Fruit fly (Drosophila melanogaster) whole organism, embryonic: Measurements from ENCODE around the gene GlnRS.
A peak's percentile ranks its signal among the peaks of the same experiment; 100 is the strongest.

Experiments
- Ada2b ChIP-seq: fragments of 200-800 bp; sonication (Bioruptor generic); IDR thresholded peaks from 2 replicates; pipeline ENCODE4 v1.3.6; 2022; ENCODE audit warnings: missing biosample characterization, missing genetic modification characterization
- BEAF-32 ChIP-seq: fragments of 200-800 bp; sonication (Bioruptor generic); optimal IDR thresholded peaks from 3 replicates; lab custom pipeline; 2017; ENCODE audit warnings: missing biosample characterization, missing genetic modification characterization, mild to moderate bottlenecking, moderate library complexity, missing genetic modification reagents
- CG10267 ChIP-seq: fragments of 200-800 bp; sonication (Bioruptor generic); optimal IDR thresholded peaks from 2 replicates; lab custom pipeline; 2018; ENCODE audit warnings: missing biosample characterization, mild to moderate bottlenecking, missing genetic modification characterization, moderate library complexity
- CG10654 ChIP-seq: fragments of 200-800 bp; sonication (Bioruptor generic); optimal IDR thresholded peaks from 2 replicates; lab custom pipeline; 2016; ENCODE audit warnings: missing biosample characterization, missing genetic modification characterization
- CG11560 ChIP-seq: fragments of 200-800 bp; sonication (Bioruptor generic); IDR thresholded peaks from 3 replicates; pipeline ENCODE4 v1.3.6; 2022; ENCODE audit warnings: missing biosample characterization, missing genetic modification characterization
- CG14441 ChIP-seq: fragments of 200-800 bp; sonication (Bioruptor generic); IDR thresholded peaks from 2 replicates; pipeline ENCODE4 v1.3.6; 2022; ENCODE audit warnings: missing biosample characterization, missing genetic modification characterization
- CG14710 ChIP-seq: fragments of 200-800 bp; sonication (Bioruptor generic); optimal IDR thresholded peaks from 3 replicates; lab custom pipeline; 2019; ENCODE audit warnings: missing biosample characterization, mild to moderate bottlenecking, missing genetic modification characterization, moderate library complexity
- CG1529 ChIP-seq: fragments of 200-800 bp; sonication (Bioruptor generic); optimal IDR thresholded peaks from 3 replicates; lab custom pipeline; 2018; ENCODE audit warnings: missing biosample characterization, missing genetic modification characterization
- CG1603 ChIP-seq: fragments of 200-800 bp; sonication (Bioruptor generic); optimal IDR thresholded peaks from 2 replicates; lab custom pipeline; 2019; ENCODE audit warnings: missing biosample characterization, mild to moderate bottlenecking, missing genetic modification characterization, moderate library complexity
- CG18599 ChIP-seq: fragments of 200-800 bp; sonication (Bioruptor generic); optimal IDR thresholded peaks from 3 replicates; lab custom pipeline; 2017; ENCODE audit warnings: missing biosample characterization, missing genetic modification characterization, mild to moderate bottlenecking, moderate library complexity, missing genetic modification reagents
- CG2116 ChIP-seq: fragments of 200-800 bp; sonication (Bioruptor generic); optimal IDR thresholded peaks from 3 replicates; lab custom pipeline; 2018; ENCODE audit warnings: missing biosample characterization, mild to moderate bottlenecking, missing genetic modification characterization
- CG4617 ChIP-seq: fragments of 200-800 bp; sonication (Bioruptor generic); optimal IDR thresholded peaks from 3 replicates; lab custom pipeline; 2016; ENCODE audit warnings: missing biosample characterization, missing genetic modification characterization, borderline replicate concordance
- CG5953 ChIP-seq: fragments of 200-800 bp; sonication (Bioruptor generic); IDR thresholded peaks from 2 replicates; pipeline ENCODE4 v1.3.6; 2022; ENCODE audit warnings: missing biosample characterization, missing genetic modification characterization
- CG6689 ChIP-seq: fragments of 200-800 bp; sonication (Bioruptor generic); IDR thresholded peaks from 2 replicates; pipeline ENCODE4 v1.3.6; 2022; ENCODE audit warnings: missing biosample characterization, missing genetic modification characterization
- CG8290 ChIP-seq, 3 experiments: fragments of 200-800 bp; sonication (Bioruptor generic); optimal IDR thresholded peaks; 2 replicates each; lab custom pipeline; 2016 to 2019; ENCODE audit warnings: missing biosample characterization in 3 of 3, missing genetic modification characterization in 3 of 3, mild to moderate bottlenecking in 2 of 3, moderate library complexity in 1 of 3
- CG9797 ChIP-seq: fragments of 200-800 bp; sonication (Bioruptor generic); optimal IDR thresholded peaks from 3 replicates; lab custom pipeline; 2018; ENCODE audit warnings: missing biosample characterization, mild to moderate bottlenecking, missing genetic modification characterization
- CG9817 ChIP-seq: fragments of 200-800 bp; sonication (Bioruptor generic); optimal IDR thresholded peaks from 2 replicates; lab custom pipeline; 2018; ENCODE audit warnings: missing biosample characterization, mild to moderate bottlenecking, missing genetic modification characterization, moderate library complexity
- Dip3 ChIP-seq: fragments of 200-800 bp; sonication (Bioruptor generic); optimal IDR thresholded peaks from 3 replicates; lab custom pipeline; 2016; ENCODE audit warnings: missing biosample characterization, missing genetic modification characterization
- Dp ChIP-seq: fragments of 200-800 bp; sonication (Bioruptor generic); optimal IDR thresholded peaks from 2 replicates; lab custom pipeline; 2018; ENCODE audit warnings: missing biosample characterization, mild to moderate bottlenecking, missing genetic modification characterization, moderate library complexity
- Dref ChIP-seq: fragments of 200-800 bp; sonication (Bioruptor generic); IDR thresholded peaks from 2 replicates; pipeline ENCODE4 v1.3.6; 2022; ENCODE audit warnings: missing biosample characterization, missing genetic modification characterization
- E2f1 ChIP-seq: fragments of 200-800 bp; sonication (Bioruptor generic); IDR thresholded peaks from 2 replicates; pipeline ENCODE4 v1.3.6; 2022; ENCODE audit warnings: missing biosample characterization, missing genetic modification characterization
- E2f2 ChIP-seq: fragments of 200-800 bp; sonication (Bioruptor generic); IDR thresholded peaks from 2 replicates; pipeline ENCODE4 v1.3.6; 2022; ENCODE audit warnings: missing biosample characterization, missing genetic modification characterization
- Ets97D ChIP-seq: fragments of 200-800 bp; sonication (Bioruptor generic); optimal IDR thresholded peaks from 3 replicates; lab custom pipeline; 2016; ENCODE audit warnings: missing biosample characterization, missing genetic modification characterization
- Fer3 ChIP-seq: fragments of 200-800 bp; sonication (Bioruptor generic); optimal IDR thresholded peaks from 2 replicates; lab custom pipeline; 2018; ENCODE audit warnings: missing biosample characterization, mild to moderate bottlenecking, missing genetic modification characterization, moderate library complexity
- Hr3 ChIP-seq: fragments of 200-800 bp; sonication (Bioruptor generic); optimal IDR thresholded peaks from 3 replicates; lab custom pipeline; 2016; ENCODE audit warnings: missing biosample characterization, missing genetic modification characterization
- Hsf ChIP-seq: fragments of 200-800 bp; sonication (Bioruptor generic); optimal IDR thresholded peaks from 3 replicates; lab custom pipeline; 2016; ENCODE audit warnings: missing biosample characterization, missing genetic modification characterization
- MBD-R2 ChIP-seq: fragments of 200-800 bp; sonication (Bioruptor generic); IDR thresholded peaks from 2 replicates; pipeline ENCODE4 v1.3.6; 2022; ENCODE audit warnings: missing biosample characterization, missing genetic modification characterization
- MESR4 ChIP-seq: fragments of 200-800 bp; sonication (Bioruptor generic); optimal IDR thresholded peaks from 2 replicates; lab custom pipeline; 2018; ENCODE audit warnings: missing biosample characterization, mild to moderate bottlenecking, missing genetic modification characterization, moderate library complexity
- Med ChIP-seq: fragments of 200-800 bp; sonication (Bioruptor generic); peaks from one replicate; lab custom pipeline; 2016; ENCODE audit warnings: missing biosample characterization, missing genetic modification characterization, mild to moderate bottlenecking, inconsistent platforms, moderate library complexity
- Myb ChIP-seq: fragments of 200-800 bp; sonication (Bioruptor generic); optimal IDR thresholded peaks from 2 replicates; lab custom pipeline; 2016; ENCODE audit warnings: missing biosample characterization, missing genetic modification characterization
- NK7.1 ChIP-seq: fragments of 200-800 bp; sonication (Bioruptor generic); optimal IDR thresholded peaks from 3 replicates; lab custom pipeline; 2016; ENCODE audit warnings: missing biosample characterization, missing genetic modification characterization
- Pdp1 ChIP-seq, 2 experiments: fragments of 200-800 bp; sonication (Bioruptor generic); optimal IDR thresholded peaks; 3 replicates each; lab custom pipeline; 2016; ENCODE audit warnings: missing biosample characterization in 2 of 2, missing genetic modification characterization in 2 of 2, mild to moderate bottlenecking in 1 of 2, moderate library complexity in 1 of 2
- Rfx ChIP-seq: fragments of 200-800 bp; sonication (Bioruptor generic); IDR thresholded peaks from 2 replicates; pipeline ENCODE4 v1.3.6; 2022; ENCODE audit warnings: missing biosample characterization, missing genetic modification characterization
- abd-A ChIP-seq: fragments of 200-800 bp; sonication (Bioruptor generic); optimal IDR thresholded peaks from 3 replicates; lab custom pipeline; 2019; ENCODE audit warnings: missing biosample characterization, mild to moderate bottlenecking, missing genetic modification characterization, moderate library complexity
- amos ChIP-seq: fragments of 200-800 bp; sonication (Bioruptor generic); IDR thresholded peaks from 2 replicates; pipeline ENCODE4 v1.3.6; 2022; ENCODE audit warnings: missing biosample characterization, missing genetic modification characterization; ENCODE audit not compliant: partially characterized antibody
- bbx ChIP-seq: fragments of 200-800 bp; sonication (Bioruptor generic); IDR thresholded peaks from 2 replicates; pipeline ENCODE4 v1.3.6; 2022; ENCODE audit warnings: missing biosample characterization, missing genetic modification characterization; ENCODE audit not compliant: partially characterized antibody
- cwo ChIP-seq: fragments of 200-800 bp; sonication (Bioruptor generic); optimal IDR thresholded peaks from 3 replicates; lab custom pipeline; 2017; ENCODE audit warnings: missing biosample characterization, missing genetic modification characterization, mild to moderate bottlenecking, moderate library complexity, missing genetic modification reagents
- exex ChIP-seq: fragments of 200-800 bp; sonication (Bioruptor generic); optimal IDR thresholded peaks from 4 replicates; lab custom pipeline; 2018; ENCODE audit warnings: missing biosample characterization, mild to moderate bottlenecking, missing genetic modification characterization, moderate library complexity
- knrl ChIP-seq: fragments of 200-800 bp; sonication (Bioruptor generic); IDR thresholded peaks from 3 replicates; pipeline ENCODE4 v1.3.6; 2022; ENCODE audit warnings: missing biosample characterization, missing genetic modification characterization; ENCODE audit not compliant: partially characterized antibody
- mirr ChIP-seq: fragments of 200-800 bp; sonication (Bioruptor generic); optimal IDR thresholded peaks from 3 replicates; lab custom pipeline; 2018; ENCODE audit warnings: missing biosample characterization, mild to moderate bottlenecking, missing genetic modification characterization
- nmo ChIP-seq: fragments of 200-800 bp; sonication (Bioruptor generic); optimal IDR thresholded peaks from 2 replicates; lab custom pipeline; 2018; ENCODE audit warnings: missing biosample characterization, mild to moderate bottlenecking, missing genetic modification characterization, moderate library complexity
- pros ChIP-seq: fragments of 200-800 bp; sonication (Bioruptor generic); optimal IDR thresholded peaks from 3 replicates; lab custom pipeline; 2019; ENCODE audit warnings: missing biosample characterization, mild to moderate bottlenecking, missing genetic modification characterization, moderate library complexity
- pzg ChIP-seq: fragments of 200-800 bp; sonication (Bioruptor generic); optimal IDR thresholded peaks from 3 replicates; lab custom pipeline; 2018; ENCODE audit warnings: missing biosample characterization, mild to moderate bottlenecking, missing genetic modification characterization, moderate library complexity
- rib ChIP-seq: fragments of 200-800 bp; sonication (Bioruptor generic); IDR thresholded peaks from 2 replicates; pipeline ENCODE4 v1.3.6; 2022; ENCODE audit warnings: missing biosample characterization, missing genetic modification characterization
- row ChIP-seq: fragments of 200-800 bp; sonication (Bioruptor generic); IDR thresholded peaks from 3 replicates; pipeline ENCODE4 v1.3.6; 2022; ENCODE audit warnings: missing biosample characterization, missing genetic modification characterization
- stwl ChIP-seq: fragments of 200-800 bp; sonication (Bioruptor generic); optimal IDR thresholded peaks from 3 replicates; lab custom pipeline; 2018; ENCODE audit warnings: missing biosample characterization, mild to moderate bottlenecking, missing genetic modification characterization, moderate library complexity
- tna ChIP-seq: fragments of 200-800 bp; sonication (Bioruptor generic); IDR thresholded peaks from 2 replicates; pipeline ENCODE4 v1.3.6; 2022; ENCODE audit warnings: missing biosample characterization, missing genetic modification characterization; ENCODE audit not compliant: partially characterized antibody
- twi ChIP-seq: fragments of 200-800 bp; optimal IDR thresholded peaks from 2 replicates; lab custom pipeline; 2019; ENCODE audit warnings: missing biosample characterization, mild to moderate bottlenecking, missing genetic modification characterization, moderate library complexity

GlnRS gene

dm6 chr3R:25236121-25236520 is 29.4 kb downstream of the GlnRS start (continued):
- TF ChIP-seq Pdp1 (GFP tag; optimal IDR thresholded peaks at IDR 0.05; lab: Kevin White, UChicago) (no peak), mirr (peak; percentile 43), row (no peak), CG1529 (GFP tag; lab: Kevin White, UChicago) (no peak), CG9817 (tag; lab: Kevin White, UChicago) (no peak), exex (tag; lab: Kevin White, UChicago) (no peak), cwo (GFP tag; lab: Kevin White, UChicago) (peak; percentile 52)

dm6 chr3R:25235362-25235761 is 30.2 kb downstream of the GlnRS start, which contains the start of gene Sil1:
TSS of gene Sil1 (minus strand) at chr3R:25235529.
- TF ChIP-seq knrl (GFP tag; lab: Robert Waterston, UW) = peak; percentile 31; the same call in 1 of the 3 replicates
- TF ChIP-seq Dip3 (GFP tag; lab: Kevin White, UChicago) = no peak
- TF ChIP-seq abd-A (tag; lab: Kevin White, UChicago) = no peak
- TF ChIP-seq CG18599 (GFP tag; lab: Kevin White, UChicago) = no peak
- TF ChIP-seq Fer3 = no peak
- peak; percentile 32; the same call in 1 of the 2 replicates for TF ChIP-seq MBD-R2 (GFP tag; lab: Robert Waterston, UW)
- no peak for TF ChIP-seq twi (tag; lab: Kevin White, UChicago)
- peak; percentile 40 for TF ChIP-seq BEAF-32 (GFP tag; lab: Kevin White, UChicago)
- peak; percentile 89 for TF ChIP-seq E2f2 (GFP tag; lab: Robert Waterston, UW)
- no peak for TF ChIP-seq CG14441 (GFP tag; lab: Robert Waterston, UW)
- no peak for TF ChIP-seq Hr3 (GFP tag; lab: Kevin White, UChicago)
- TF ChIP-seq CG5953 (GFP tag; lab: Robert Waterston, UW) = no peak
- no peak for TF ChIP-seq CG11560 (tag; lab: Robert Waterston, UW)
- TF ChIP-seq Dp (GFP tag; lab: Kevin White, UChicago) = peak; percentile 84
- peak; percentile 67 for TF ChIP-seq CG1603 (tag; lab: Kevin White, UChicago)
- peak; percentile 21 for TF ChIP-seq CG10267 (tag; lab: Kevin White, UChicago)
- peak; percentile 93 for TF ChIP-seq Myb (GFP tag; lab: Kevin White, UChicago)
- peak; percentile 66 for TF ChIP-seq pzg (GFP tag; lab: Kevin White, UChicago)
- TF ChIP-seq stwl (tag; lab: Kevin White, UChicago) = peak; percentile 49
- peak; percentile 22 for TF ChIP-seq CG14710 (tag; lab: Kevin White, UChicago)
- TF ChIP-seq Dref = peak; percentile 22; the same call in 1 of the 2 replicates
- no peak for TF ChIP-seq Ada2b (GFP tag; lab: Robert Waterston, UW)
- TF ChIP-seq bbx (GFP tag; lab: Robert Waterston, UW) = peak; percentile 27; the same call in 1 of the 2 replicates
- TF ChIP-seq CG9797 (GFP tag; lab: Kevin White, UChicago) = peak; percentile 75
- TF ChIP-seq MESR4 (GFP tag; lab: Kevin White, UChicago) = peak; percentile 50
- TF ChIP-seq amos (GFP tag; lab: Robert Waterston, UW) = peak; percentile 33; the same call in 1 of the 2 replicates
- no peak for TF ChIP-seq CG10654 (GFP tag; lab: Kevin White, UChicago)
- no peak for TF ChIP-seq CG8290 (GFP tag; optimal IDR thresholded peaks at IDR 0.05; lab: Kevin White, UChicago)
- TF ChIP-seq CG8290 (tag; optimal IDR thresholded peaks at IDR 0.05; lab: Kevin White, UChicago) = no peak
- no peak for TF ChIP-seq nmo (GFP tag; lab: Kevin White, UChicago)
- TF ChIP-seq pros (GFP tag; lab: Kevin White, UChicago) = no peak
- no peak for TF ChIP-seq CG6689 (GFP tag; lab: Robert Waterston, UW)
- TF ChIP-seq Hsf (GFP tag; lab: Kevin White, UChicago) = no peak
- peak; percentile 27 for TF ChIP-seq Med (GFP tag; lab: Kevin White, UChicago)
- TF ChIP-seq CG4617 (GFP tag; lab: Kevin White, UChicago) = peak; percentile 33
- TF ChIP-seq tna = no peak
- no peak for TF ChIP-seq rib
- no peak for TF ChIP-seq NK7.1 (GFP tag; lab: Kevin White, UChicago)
- no peak for TF ChIP-seq Rfx
- no peak for TF ChIP-seq E2f1 (GFP tag; lab: Robert Waterston, UW)
- TF ChIP-seq CG2116 = peak; percentile 26
- 0 out of 3 replicates have a peak, but pooled peaks have one; percentile 5 for TF ChIP-seq row
- peak; percentile 18 for TF ChIP-seq Ets97D (GFP tag; lab: Kevin White, UChicago)
